Worm (Caenorhabditis elegans): ENCODE results near the gene T26G10.4.
A peak's percentile ranks its signal among the peaks of the same experiment; 100 is the strongest.

Gene T26G10.4

DNA sequence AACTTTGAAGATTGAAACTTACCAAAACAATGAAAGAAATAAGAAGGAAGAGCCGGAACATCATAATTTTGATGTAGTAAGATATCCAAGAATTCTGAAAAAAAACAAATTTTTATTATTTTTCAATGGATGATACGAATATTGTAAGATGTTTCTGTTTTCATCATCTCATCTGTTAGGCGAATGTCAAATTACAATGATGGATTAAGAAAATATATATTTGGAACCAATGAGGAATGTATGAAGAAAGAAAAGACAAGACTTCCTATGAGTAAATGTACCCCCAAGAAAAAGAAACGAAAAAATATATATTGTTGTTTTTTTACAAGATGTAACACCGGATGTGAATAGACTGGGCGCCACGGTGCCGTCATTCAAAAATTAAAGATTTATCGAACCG lies 6.0 kb downstream of the T26G10.4 start, which contains the start of gene T26G10.5:
Gene T26G10.5, minus strand, starts transcription at position 101 of the 400 bp plus-strand sequence.
- TF ChIP-seq aha-1 (tag): no peak
- TF ChIP-seq lim-7 (GFP tag; IDR thresholded peaks at IDR 0.05): no peak
- TF ChIP-seq pqm-1 (tag; optimal IDR thresholded peaks at IDR 0.05): no peak
- TF ChIP-seq lir-3 (tag; optimal IDR thresholded peaks at IDR 0.05): no peak
- no peak for TF ChIP-seq unc-39 (tag; optimal IDR thresholded peaks at IDR 0.05)
- TF ChIP-seq ama-1 (optimal IDR thresholded peaks at IDR 0.05): no peak
- TF ChIP-seq D1046.2 (GFP tag; IDR thresholded peaks at IDR 0.05): no peak
- TF ChIP-seq nhr-237 (tag; optimal IDR thresholded peaks at IDR 0.05): no peak
- TF ChIP-seq hmg-1.1 (GFP tag; IDR thresholded peaks at IDR 0.05): no peak
- no peak for TF ChIP-seq ceh-28 (tag; optimal IDR thresholded peaks at IDR 0.05)
- no peak for TF ChIP-seq madf-9 (GFP tag; conservative IDR thresholded peaks at IDR 0.05)
- no peak for TF ChIP-seq lin-15B (tag; optimal IDR thresholded peaks at IDR 0.05)
- no peak for TF ChIP-seq lin-39 (tag; optimal IDR thresholded peaks at IDR 0.05)
- no peak for TF ChIP-seq skn-1 (tag; optimal IDR thresholded peaks at IDR 0.05)
- TF ChIP-seq php-3 (GFP tag; IDR thresholded peaks at IDR 0.05): no peak
- no peak for TF ChIP-seq dmd-6 (GFP tag; IDR thresholded peaks at IDR 0.05)
- no peak for TF ChIP-seq snpc-4 (tag; optimal IDR thresholded peaks at IDR 0.05)

DNA sequence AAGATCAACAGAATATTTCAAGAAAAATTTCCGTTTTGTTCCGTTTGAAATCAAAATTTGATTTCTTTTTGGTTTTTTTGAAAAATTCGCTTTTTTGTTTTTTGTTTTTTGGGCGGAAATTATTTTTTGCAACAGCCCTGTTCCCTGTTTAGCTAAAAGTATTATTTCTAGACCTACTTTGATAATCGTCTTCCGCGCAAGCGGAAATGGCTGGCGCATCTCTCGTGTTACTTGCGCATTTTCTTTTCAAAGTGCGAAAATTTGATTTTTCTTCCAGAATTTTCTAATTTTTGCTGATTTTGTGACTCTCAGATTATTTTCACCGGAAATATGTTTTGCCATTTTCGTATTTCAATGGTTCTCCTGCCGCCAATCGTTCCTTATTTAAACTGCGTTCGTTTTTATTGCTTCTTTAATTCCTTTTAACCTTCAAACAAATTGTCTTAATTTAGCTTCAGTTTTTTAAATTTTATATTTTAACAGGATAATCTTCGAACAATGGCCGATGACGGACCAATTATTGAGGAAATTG lies 13.3 kb downstream of the T26G10.4 start, which contains the start of gene cpar-1:
Gene cpar-1, plus strand, starts transcription at position 482 of the 532 bp plus-strand sequence.
- TF ChIP-seq madf-5 (GFP tag; IDR thresholded peaks at IDR 0.05) (no peak), R02D3.7 (tag; optimal IDR thresholded peaks at IDR 0.05) (no peak), set-16 (GFP tag; IDR thresholded peaks at IDR 0.05) (no peak), unc-130 (GFP tag; optimal IDR thresholded peaks at IDR 0.05) (peak; percentile 9), lin-38 (GFP tag; IDR thresholded peaks at IDR 0.05) (no peak), F49E8.2 (tag; optimal IDR thresholded peaks at IDR 0.05; ENCODE audit: borderline replicate concordance) (peak; percentile 55), dmd-9 (GFP tag; IDR thresholded peaks at IDR 0.05) (no peak), lir-3 (tag; optimal IDR thresholded peaks at IDR 0.05) (no peak), pqm-1 (tag; optimal IDR thresholded peaks at IDR 0.05) (no peak), lin-29 (GFP tag; IDR thresholded peaks at IDR 0.05) (no peak), pha-4 (GFP tag; IDR thresholded peaks at IDR 0.05) (no peak), pha-4 (tag; optimal IDR thresholded peaks at IDR 0.05) (no peak), nhr-102 (tag; optimal IDR thresholded peaks at IDR 0.05) (no peak)

DNA sequence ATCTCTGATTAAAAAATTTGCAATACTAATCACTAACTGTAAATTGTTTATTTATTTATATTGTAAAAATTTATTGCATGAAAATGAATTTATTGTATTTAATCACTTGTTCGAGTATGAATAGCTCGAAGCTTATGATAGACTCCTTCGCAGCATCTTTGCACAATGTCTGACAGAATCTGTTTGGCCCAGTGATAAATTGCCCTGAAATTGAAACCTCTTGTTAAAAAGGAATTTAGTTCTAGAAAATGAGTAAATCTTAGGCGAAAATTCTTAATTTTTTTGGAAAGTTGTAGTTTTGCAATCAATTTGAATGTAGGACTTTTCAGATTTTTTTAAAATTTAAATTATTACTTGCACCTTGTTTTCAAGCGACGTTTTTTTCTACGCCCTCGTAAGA lies 14.7 kb downstream of the T26G10.4 start:
- peak; percentile 38 for TF ChIP-seq lin-38 (GFP tag; IDR thresholded peaks at IDR 0.05)
- TF ChIP-seq Y5F2A.4 (GFP tag; optimal IDR thresholded peaks at IDR 0.05): no peak
- TF ChIP-seq sdz-12 (GFP tag; optimal IDR thresholded peaks at IDR 0.05): no peak
- TF ChIP-seq hif-1 (tag; optimal IDR thresholded peaks at IDR 0.05): no peak
- no peak for TF ChIP-seq tag-97 (GFP tag; IDR thresholded peaks at IDR 0.05)
- TF ChIP-seq nhr-111 (GFP tag; optimal IDR thresholded peaks at IDR 0.05): no peak
- peak; percentile 15; the same call in 1 of the 2 replicates for TF ChIP-seq arid-1 (GFP tag; conservative IDR thresholded peaks at IDR 0.05)

DNA sequence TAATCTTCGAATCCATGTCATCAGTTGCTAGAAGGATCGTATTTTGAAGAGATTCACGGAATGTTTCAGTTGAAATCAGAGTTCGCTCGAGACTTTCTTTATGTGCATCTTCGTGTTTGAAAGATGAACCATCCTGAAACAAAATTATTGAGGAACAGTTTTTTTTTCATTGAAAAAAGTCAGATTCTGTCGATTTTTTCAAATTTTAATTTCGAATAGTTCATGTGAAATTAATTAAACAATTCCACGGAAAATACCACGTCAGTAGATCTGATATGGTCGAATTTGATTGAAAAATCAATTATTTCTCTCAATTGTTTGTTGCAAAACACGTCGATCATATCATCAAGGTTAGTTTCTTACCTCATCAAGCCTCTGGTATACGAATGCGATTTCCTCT lies 19.1 kb downstream of the T26G10.4 start, which contains the start of gene F54C8.1:
Gene F54C8.1, plus strand, starts transcription at position 301 of the 400 bp plus-strand sequence.
- TF ChIP-seq hlh-11 (tag; optimal IDR thresholded peaks at IDR 0.05) (no peak), Y75B8A.6 (GFP tag; IDR thresholded peaks at IDR 0.05) (no peak), mxl-3 (GFP tag; optimal IDR thresholded peaks at IDR 0.05) (no peak), F37D6.2 (tag; optimal IDR thresholded peaks at IDR 0.05) (no peak), madf-5 (GFP tag; IDR thresholded peaks at IDR 0.05) (no peak), set-16 (GFP tag; IDR thresholded peaks at IDR 0.05) (no peak), mep-1 (tag; optimal IDR thresholded peaks at IDR 0.05) (no peak), tag-97 (GFP tag; IDR thresholded peaks at IDR 0.05) (no peak), fkh-10 (GFP tag; optimal IDR thresholded peaks at IDR 0.05) (no peak), mdt-29 (GFP tag; IDR thresholded peaks at IDR 0.05) (no peak), aly-2 (tag; optimal IDR thresholded peaks at IDR 0.05) (no peak), T26A8.4 (GFP tag; IDR thresholded peaks at IDR 0.05) (no peak), F26F4.8 (GFP tag; conservative IDR thresholded peaks at IDR 0.05) (no peak), nhr-6 (tag; optimal IDR thresholded peaks at IDR 0.05) (no peak), lir-3 (tag; optimal IDR thresholded peaks at IDR 0.05) (no peak), hif-1 (tag; optimal IDR thresholded peaks at IDR 0.05) (no peak), pha-4 (GFP tag; IDR thresholded peaks at IDR 0.05) (no peak), pha-4 (tag; optimal IDR thresholded peaks at IDR 0.05) (no peak), nhr-11 (tag; optimal IDR thresholded peaks at IDR 0.05) (no peak)

All from whole organism, L4 larva.